Fruit fly (Drosophila melanogaster): ENCODE measurements around the gene Gem4c.

The Gem4c gene

DNA sequence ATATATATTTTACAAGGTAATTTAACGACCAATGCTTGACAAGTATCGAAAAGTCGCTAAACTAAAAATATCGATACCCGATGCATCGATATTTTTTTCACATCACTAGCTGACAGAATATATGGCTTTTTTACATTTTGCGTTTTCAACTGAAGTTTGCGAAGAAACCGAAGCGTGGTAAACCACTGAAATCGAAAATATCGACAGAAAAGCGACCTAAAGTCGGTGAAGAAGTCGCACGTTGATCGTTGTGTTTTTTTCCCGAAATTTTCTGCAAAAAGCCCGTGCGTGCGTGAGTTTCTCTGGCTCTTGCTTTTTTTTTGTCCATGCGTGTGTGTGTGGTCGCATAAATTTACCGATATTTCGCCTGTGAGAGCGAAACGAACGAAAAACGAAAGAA lies 4.0 kb downstream of the Gem4c start, which contains the start of gene Vap33 (continued):
- TF ChIP-seq ci (GFP tag; IDR thresholded peaks at IDR 0.05) (no peak), wor (GFP tag; IDR thresholded peaks at IDR 0.05) (no peak), Neu2 (GFP tag; optimal IDR thresholded peaks at IDR 0.05; ENCODE audit: borderline replicate concordance) (no peak), Poxn (GFP tag; IDR thresholded peaks at IDR 0.05) (no peak), gt (GFP tag; IDR thresholded peaks at IDR 0.05) (no peak), fru (optimal IDR thresholded peaks at IDR 0.05) (no peak), kah (GFP tag; optimal IDR thresholded peaks at IDR 0.05) (no peak), CkIIα-i1 (GFP tag; IDR thresholded peaks at IDR 0.05) (no peak), CG8944 (GFP tag; optimal IDR thresholded peaks at IDR 0.05) (no peak), wdn (GFP tag; IDR thresholded peaks at IDR 0.05) (no peak), org-1 (GFP tag; optimal IDR thresholded peaks at IDR 0.05) (no peak), MESR4 (GFP tag; optimal IDR thresholded peaks at IDR 0.05) (peak; percentile 57), Xrp1 (GFP tag; IDR thresholded peaks at IDR 0.05) (0 out of 2 replicates have a peak, but pooled peaks have one; percentile 13), toy (GFP tag; IDR thresholded peaks at IDR 0.05) (no peak), sens-2 (GFP tag; IDR thresholded peaks at IDR 0.05) (no peak), dati (GFP tag; IDR thresholded peaks at IDR 0.05) (no peak), Hmx (GFP tag; optimal IDR thresholded peaks at IDR 0.05) (no peak), jing (GFP tag; optimal IDR thresholded peaks at IDR 0.05) (no peak), CG4854 (GFP tag; optimal IDR thresholded peaks at IDR 0.05) (no peak), CG12155 (GFP tag; optimal IDR thresholded peaks at IDR 0.05) (no peak), fd3F (GFP tag; optimal IDR thresholded peaks at IDR 0.05) (no peak), CG12659 (GFP tag; optimal IDR thresholded peaks at IDR 0.05) (no peak), Doc2 (GFP tag; IDR thresholded peaks at IDR 0.05) (no peak), scrt (GFP tag; optimal IDR thresholded peaks at IDR 0.05) (no peak), nmo (GFP tag; optimal IDR thresholded peaks at IDR 0.05) (no peak), CG9817 (tag; optimal IDR thresholded peaks at IDR 0.05) (no peak), CG43689 (GFP tag; IDR thresholded peaks at IDR 0.05) (no peak), corto (GFP tag; optimal IDR thresholded peaks at IDR 0.05) (no peak), CG8388 (GFP tag; optimal IDR thresholded peaks at IDR 0.05) (no peak), Hr3 (GFP tag; optimal IDR thresholded peaks at IDR 0.05) (no peak), Bgb (GFP tag; IDR thresholded peaks at IDR 0.05; ENCODE audit: partially characterized antibody) (peak; percentile 90), CG10565 (GFP tag; optimal IDR thresholded peaks at IDR 0.05) (no peak), chif (GFP tag; optimal IDR thresholded peaks at IDR 0.05) (no peak), Oaz (GFP tag; IDR thresholded peaks at IDR 0.05) (no peak), nerfin-2 (GFP tag; IDR thresholded peaks at IDR 0.05; ENCODE audit: partially characterized antibody) (peak; percentile 86), row (GFP tag; IDR thresholded peaks at IDR 0.05) (peak; percentile 47; the same call in 1 of the 3 replicates), eyg (GFP tag; optimal IDR thresholded peaks at IDR 0.05) (no peak), unc-4 (GFP tag; IDR thresholded peaks at IDR 0.05; ENCODE audit: partially characterized antibody) (peak; percentile 90), CG6654 (GFP tag; optimal IDR thresholded peaks at IDR 0.05) (no peak), ind (GFP tag; optimal IDR thresholded peaks at IDR 0.05) (no peak), gsb-n (tag; optimal IDR thresholded peaks at IDR 0.05) (no peak), ase (GFP tag; IDR thresholded peaks at IDR 0.05) (no peak), H15 (GFP tag; IDR thresholded peaks at IDR 0.05) (no peak), CG12391 (tag; optimal IDR thresholded peaks at IDR 0.05) (no peak), jigr1 (GFP tag; IDR thresholded peaks at IDR 0.05) (peak; percentile 67; the same call in 1 of the 3 replicates), CG34224 (GFP tag; IDR thresholded peaks at IDR 0.05; ENCODE audit: partially characterized antibody) (peak; percentile 88), D19A (tag; optimal IDR thresholded peaks at IDR 0.05) (no peak), exex (tag; optimal IDR thresholded peaks at IDR 0.05) (no peak), CG1602 (GFP tag; optimal IDR thresholded peaks at IDR 0.05) (no peak), CG1603 (tag; optimal IDR thresholded peaks at IDR 0.05) (no peak), CG2712 (tag; optimal IDR thresholded peaks at IDR 0.05) (no peak), p53 (GFP tag; optimal IDR thresholded peaks at IDR 0.05) (no peak)
